Fruit fly (Drosophila melanogaster): Measurements from ENCODE around the gene CG3081.

The CG3081 gene

dm6 chrX:4614325-4614724 is 29.5 kb downstream of the CG3081 start (continued):
- TF ChIP-seq gfzf (GFP tag; optimal IDR thresholded peaks at IDR 0.05) (no peak), CG9215 (GFP tag; IDR thresholded peaks at IDR 0.05) (peak; percentile 42; the same call in 1 of the 2 replicates), CG12659 (GFP tag; optimal IDR thresholded peaks at IDR 0.05) (no peak), CG4360 (GFP tag; IDR thresholded peaks at IDR 0.05) (no peak), ken (GFP tag; IDR thresholded peaks at IDR 0.05) (no peak), YL-1 (GFP tag; optimal IDR thresholded peaks at IDR 0.05) (no peak), pita (GFP tag; optimal IDR thresholded peaks at IDR 0.05) (no peak), E2f2 (GFP tag; IDR thresholded peaks at IDR 0.05) (no peak), pan (optimal IDR thresholded peaks at IDR 0.05) (no peak), pan (GFP tag; optimal IDR thresholded peaks at IDR 0.05 in 1 of 2, IDR thresholded peaks at IDR 0.05 in 1 of 2) (no peak), chn (GFP tag; optimal IDR thresholded peaks at IDR 0.05) (no peak), CG11696 (GFP tag; IDR thresholded peaks at IDR 0.05) (no peak), br (optimal IDR thresholded peaks at IDR 0.05) (no peak), CoRest (tag; optimal IDR thresholded peaks at IDR 0.05) (no peak), hbn (GFP tag; IDR thresholded peaks at IDR 0.05; ENCODE audit: partially characterized antibody) (no peak), gcm (GFP tag; optimal IDR thresholded peaks at IDR 0.05) (no peak), CG11093 (GFP tag; IDR thresholded peaks at IDR 0.05) (no peak), bigmax (GFP tag; optimal IDR thresholded peaks at IDR 0.05) (no peak), Dbx (GFP tag; IDR thresholded peaks at IDR 0.05) (0 out of 3 replicates have a peak, but pooled peaks have one; percentile 37), CG7357 (GFP tag; IDR thresholded peaks at IDR 0.05) (no peak), CG15073 (GFP tag; optimal IDR thresholded peaks at IDR 0.05) (no peak), Xbp1 (GFP tag; optimal IDR thresholded peaks at IDR 0.05) (peak; percentile 13), CG34376 (GFP tag; optimal IDR thresholded peaks at IDR 0.05) (no peak), CG6689 (GFP tag; IDR thresholded peaks at IDR 0.05) (peak; percentile 42), CG12219 (GFP tag; optimal IDR thresholded peaks at IDR 0.05) (no peak), Sox102F (GFP tag; optimal IDR thresholded peaks at IDR 0.05) (peak; percentile 32), trh (GFP tag; optimal IDR thresholded peaks at IDR 0.05) (no peak), ara (GFP tag; IDR thresholded peaks at IDR 0.05) (peak; percentile 52; the same call in 1 of the 2 replicates), Xrp1 (GFP tag; IDR thresholded peaks at IDR 0.05) (no peak; the same call in 1 of the 2 replicates), lab (GFP tag; optimal IDR thresholded peaks at IDR 0.05) (peak; percentile 47), shn (GFP tag; optimal IDR thresholded peaks at IDR 0.05) (no peak), bbx (GFP tag; IDR thresholded peaks at IDR 0.05; ENCODE audit: partially characterized antibody) (no peak), CG10321 (GFP tag; IDR thresholded peaks at IDR 0.05) (no peak), Lpt (GFP tag; optimal IDR thresholded peaks at IDR 0.05) (no peak), pho (GFP tag; optimal IDR thresholded peaks at IDR 0.05) (no peak), nom (GFP tag; optimal IDR thresholded peaks at IDR 0.05) (no peak), Ets65A (GFP tag) (no peak), CG4820 (GFP tag; optimal IDR thresholded peaks at IDR 0.05) (no peak), kay (GFP tag; optimal IDR thresholded peaks at IDR 0.05) (no peak), CG9797 (GFP tag; optimal IDR thresholded peaks at IDR 0.05) (no peak), CG13123 (GFP tag; optimal IDR thresholded peaks at IDR 0.05) (no peak), rib (GFP tag; IDR thresholded peaks at IDR 0.05) (no peak), toy (GFP tag; IDR thresholded peaks at IDR 0.05) (no peak), Chrac-16 (GFP tag; optimal IDR thresholded peaks at IDR 0.05) (no peak), CG3847 (GFP tag; IDR thresholded peaks at IDR 0.05) (no peak), MESR4 (GFP tag; optimal IDR thresholded peaks at IDR 0.05) (no peak), Awh (GFP tag; IDR thresholded peaks at IDR 0.05) (no peak), lola (GFP tag; optimal IDR thresholded peaks at IDR 0.05) (no peak), CG12155 (GFP tag; optimal IDR thresholded peaks at IDR 0.05) (no peak), Fer2 (tag; optimal IDR thresholded peaks at IDR 0.05) (no peak), CG18011 (GFP tag; optimal IDR thresholded peaks at IDR 0.05) (no peak), danr (GFP tag; IDR thresholded peaks at IDR 0.05) (no peak), grau (tag; optimal IDR thresholded peaks at IDR 0.05) (peak; percentile 5)

Data from whole organism, embryonic.